Worm (Caenorhabditis elegans) whole organism, L2 larva: ENCODE data around the gene F54F7.10.

Experiments used
- R02D3.7 ChIP-seq: fragments of 150-350 bp; optimal IDR thresholded peaks from 2 replicates; lab custom pipeline; 2014; ENCODE audit warnings: missing biosample characterization, missing genetic modification characterization
- blmp-1 ChIP-seq: sonication (generic microtip); optimal IDR thresholded peaks from 2 replicates; lab custom pipeline; 2017; ENCODE audit warnings: missing genetic modification characterization, mild to moderate bottlenecking, missing compliant biosample characterization, antibody characterized with exemption, moderate library complexity; ENCODE audit not compliant: insufficient read depth
- crh-2 ChIP-seq: sonication (generic microtip); optimal IDR thresholded peaks from 2 replicates; lab custom pipeline; 2017; ENCODE audit warnings: missing biosample characterization, missing genetic modification characterization
- egl-27 ChIP-seq: sonication (generic microtip); optimal IDR thresholded peaks from 3 replicates; lab custom pipeline; 2017; ENCODE audit warnings: missing biosample characterization, missing genetic modification reagents, missing genetic modification characterization
- lin-13 ChIP-seq: fragments of 150-350 bp; optimal IDR thresholded peaks from 2 replicates; lab custom pipeline; 2014; ENCODE audit warnings: missing biosample characterization, missing genetic modification reagents, missing genetic modification characterization
- nhr-237 ChIP-seq: fragments of 150-350 bp; optimal IDR thresholded peaks from 2 replicates; lab custom pipeline; 2014; ENCODE audit warnings: missing biosample characterization, missing genetic modification characterization
- snpc-4 ChIP-seq: fragments of 150-350 bp; optimal IDR thresholded peaks from 2 replicates; lab custom pipeline; 2014; ENCODE audit warnings: missing biosample characterization, missing genetic modification characterization

- TF ChIP-seq blmp-1: no peak
- TF ChIP-seq R02D3.7 (tag; lab: Kevin White, UChicago): no peak
- no peak for TF ChIP-seq egl-27 (tag; lab: Kevin White, UChicago)
- no peak for TF ChIP-seq snpc-4 (tag; lab: Kevin White, UChicago)
- no peak for TF ChIP-seq nhr-237
- TF ChIP-seq crh-2 (tag; lab: Kevin White, UChicago): no peak
- TF ChIP-seq lin-13 (GFP tag; lab: Kevin White, UChicago): no peak
Measured at ce11 chrX:11863307-11863706, at the start of gene F54F7.10.
